Worm (Caenorhabditis elegans) whole organism, L2 larva: ENCODE data around the gene F35E8.9.
"Not testable (repeated sequence)": the region's sequence is repeated elsewhere in the genome, so short reads cannot be mapped to it uniquely, and the experiment has no call there.

Experiments used
- C34F6.9 ChIP-seq: fragments of 150-350 bp; optimal IDR thresholded peaks from 2 replicates; lab custom pipeline; 2014; ENCODE audit warnings: missing biosample characterization, missing genetic modification characterization
- F13H6.1 ChIP-seq: sonication (generic microtip); optimal IDR thresholded peaks from 2 replicates; lab custom pipeline; 2016; ENCODE audit warnings: missing genetic modification characterization, missing compliant biosample characterization
- Y55F3AM.14 ChIP-seq: fragments of 200-800 bp; sonication (Bioruptor generic); optimal IDR thresholded peaks from 2 replicates; lab custom pipeline; 2018; ENCODE audit warnings: mild to moderate bottlenecking, missing genetic modification characterization, missing compliant biosample characterization
- ZK546.5 ChIP-seq: sonication (generic microtip); optimal IDR thresholded peaks from 2 replicates; lab custom pipeline; 2017; ENCODE audit warnings: missing biosample characterization, missing genetic modification characterization
- alr-1 ChIP-seq: fragments of 150-350 bp; optimal IDR thresholded peaks from 2 replicates; lab custom pipeline; 2014; ENCODE audit warnings: missing biosample characterization, missing genetic modification characterization
- ama-1 ChIP-seq: fragments of 150-350 bp; optimal IDR thresholded peaks from 2 replicates; lab custom pipeline; 2018; ENCODE audit warnings: inconsistent platforms
- blmp-1 ChIP-seq: sonication (generic microtip); optimal IDR thresholded peaks from 2 replicates; lab custom pipeline; 2017; ENCODE audit warnings: missing genetic modification characterization, mild to moderate bottlenecking, missing compliant biosample characterization, antibody characterized with exemption, moderate library complexity; ENCODE audit not compliant: insufficient read depth
- ceh-16 ChIP-seq: fragments of 150-350 bp; optimal IDR thresholded peaks from 2 replicates; lab custom pipeline; 2014; ENCODE audit warnings: missing biosample characterization, missing genetic modification characterization
- ceh-82 ChIP-seq: fragments of 150-350 bp; optimal IDR thresholded peaks from 2 replicates; lab custom pipeline; 2014; ENCODE audit warnings: missing biosample characterization, missing genetic modification characterization
- dmd-4 ChIP-seq: sonication (generic microtip); optimal IDR thresholded peaks from 2 replicates; lab custom pipeline; 2017; ENCODE audit warnings: missing biosample characterization, missing genetic modification characterization
- elt-1 ChIP-seq: fragments of 150-350 bp; optimal IDR thresholded peaks from 2 replicates; lab custom pipeline; 2014; ENCODE audit warnings: missing biosample characterization, missing genetic modification characterization
- elt-3 ChIP-seq: sonication (generic microtip); optimal IDR thresholded peaks from 2 replicates; lab custom pipeline; 2017; ENCODE audit warnings: missing biosample characterization, missing genetic modification characterization
- lin-11 ChIP-seq: fragments of 150-350 bp; sonication (generic microtip); optimal IDR thresholded peaks from 2 replicates; lab custom pipeline; 2014; ENCODE audit warnings: missing biosample characterization, missing genetic modification characterization, inconsistent platforms, mixed read lengths
- lin-13 ChIP-seq: fragments of 150-350 bp; optimal IDR thresholded peaks from 2 replicates; lab custom pipeline; 2014; ENCODE audit warnings: missing biosample characterization, missing genetic modification reagents, missing genetic modification characterization
- lin-39 ChIP-seq: fragments of 150-350 bp; optimal IDR thresholded peaks from 2 replicates; lab custom pipeline; 2014; ENCODE audit warnings: missing biosample characterization, missing genetic modification reagents, missing genetic modification characterization
- lsy-2 ChIP-seq, 2 experiments: fragments of 150-350 bp in 1 of 2; sonication (generic microtip) in 1 of 2; optimal IDR thresholded peaks; 2 replicates each; lab custom pipeline; 2014 to 2017; ENCODE audit warnings: missing biosample characterization in 2 of 2, missing genetic modification characterization in 2 of 2
- mab-5 ChIP-seq: fragments of 150-350 bp; optimal IDR thresholded peaks from 2 replicates; lab custom pipeline; 2014; ENCODE audit warnings: missing biosample characterization, missing genetic modification characterization
- mbf-1 ChIP-seq: sonication (generic microtip); optimal IDR thresholded peaks from 2 replicates; lab custom pipeline; 2017; ENCODE audit warnings: missing biosample characterization, missing genetic modification characterization
- nhr-11 ChIP-seq: fragments of 150-350 bp; optimal IDR thresholded peaks from 2 replicates; lab custom pipeline; 2014; ENCODE audit warnings: missing biosample characterization, missing genetic modification characterization
- nhr-12 ChIP-seq: fragments of 150-350 bp; optimal IDR thresholded peaks from 2 replicates; lab custom pipeline; 2014; ENCODE audit warnings: missing biosample characterization, missing genetic modification characterization
- nhr-129 ChIP-seq: fragments of 150-350 bp; optimal IDR thresholded peaks from 2 replicates; lab custom pipeline; 2014; ENCODE audit warnings: missing biosample characterization, missing genetic modification characterization
- nhr-21 ChIP-seq: fragments of 150-350 bp; optimal IDR thresholded peaks from 2 replicates; lab custom pipeline; 2014; ENCODE audit warnings: missing biosample characterization, missing genetic modification characterization
- nhr-23 ChIP-seq: fragments of 150-350 bp; optimal IDR thresholded peaks from 2 replicates; lab custom pipeline; 2014; ENCODE audit warnings: missing biosample characterization, missing genetic modification reagents, missing genetic modification characterization
- nhr-237 ChIP-seq: fragments of 150-350 bp; optimal IDR thresholded peaks from 2 replicates; lab custom pipeline; 2014; ENCODE audit warnings: missing biosample characterization, missing genetic modification characterization
- nhr-25 ChIP-seq: fragments of 150-350 bp; sonication (generic microtip); optimal IDR thresholded peaks from 3 replicates; lab custom pipeline; 2014; ENCODE audit warnings: missing biosample characterization, missing genetic modification characterization
- nhr-6 ChIP-seq: fragments of 150-350 bp; optimal IDR thresholded peaks from 2 replicates; lab custom pipeline; 2014; ENCODE audit warnings: missing biosample characterization, missing genetic modification characterization
- nhr-77 ChIP-seq: fragments of 150-350 bp; optimal IDR thresholded peaks from 2 replicates; lab custom pipeline; 2014; ENCODE audit warnings: missing biosample characterization, missing genetic modification characterization
- peb-1 ChIP-seq: fragments of 150-350 bp; optimal IDR thresholded peaks from 2 replicates; lab custom pipeline; 2014; ENCODE audit warnings: missing biosample characterization, missing genetic modification characterization
- sem-4 ChIP-seq: fragments of 150-350 bp; optimal IDR thresholded peaks from 2 replicates; lab custom pipeline; 2014; ENCODE audit warnings: missing biosample characterization, missing genetic modification reagents, missing genetic modification characterization
- skn-1 ChIP-seq: sonication (generic microtip); optimal IDR thresholded peaks from 2 replicates; lab custom pipeline; 2017; ENCODE audit warnings: missing biosample characterization, missing genetic modification characterization
- sma-9 ChIP-seq, 2 experiments: fragments of 150-350 bp in 1 of 2; sonication (generic microtip) in 1 of 2; optimal IDR thresholded peaks; 2 replicates each; lab custom pipeline; 2014 to 2016; ENCODE audit warnings: missing genetic modification characterization in 2 of 2, mild to moderate bottlenecking in 1 of 2, missing biosample characterization in 1 of 2, missing compliant biosample characterization in 1 of 2, missing genetic modification reagents in 1 of 2, moderate library complexity in 1 of 2
- snpc-4 ChIP-seq: fragments of 150-350 bp; optimal IDR thresholded peaks from 2 replicates; lab custom pipeline; 2014; ENCODE audit warnings: missing biosample characterization, missing genetic modification characterization
- unc-39 ChIP-seq: fragments of 150-350 bp; optimal IDR thresholded peaks from 2 replicates; lab custom pipeline; 2014; ENCODE audit warnings: missing biosample characterization, missing genetic modification characterization
- ztf-11 ChIP-seq: sonication (generic microtip); optimal IDR thresholded peaks from 2 replicates; lab custom pipeline; 2017; ENCODE audit warnings: missing biosample characterization, missing genetic modification characterization
- ztf-4 ChIP-seq: fragments of 150-350 bp; optimal IDR thresholded peaks from 2 replicates; lab custom pipeline; 2014; ENCODE audit warnings: missing biosample characterization, missing genetic modification characterization

Gene F35E8.9

DNA sequence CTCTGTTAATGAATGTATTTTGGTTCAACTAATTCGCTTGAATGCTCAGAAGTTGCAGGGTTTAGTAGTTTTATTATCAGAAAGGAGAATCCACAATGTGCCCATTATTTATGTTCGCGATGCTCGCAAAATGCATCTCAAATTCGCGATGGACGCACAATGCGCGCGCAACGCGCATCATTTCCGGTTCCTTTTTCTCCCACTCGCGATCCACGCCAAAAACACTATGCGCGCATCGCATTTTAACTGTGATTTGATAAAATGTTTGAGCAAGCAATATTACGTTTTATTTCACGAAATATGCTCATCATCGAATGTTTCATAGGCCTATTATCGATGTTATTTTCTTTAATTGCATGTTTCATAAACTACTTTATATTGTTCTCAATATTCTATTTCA, 12.5 kb upstream of the F35E8.9 start, which contains the start of gene srbc-77:
TSS of gene srbc-77 (plus strand) at position 301 of the 400 bp plus-strand sequence.
- TF ChIP-seq unc-39, mbf-1, nhr-21 (tag; lab: Kevin White, UChicago): not testable (repeated sequence)
- TF ChIP-seq, all 48 proteins: peak for 0; not testable (repeated sequence) for 48

- TF ChIP-seq ceh-82 (tag; lab: Kevin White, UChicago) (no peak), snpc-4 (tag; lab: Kevin White, UChicago) (no peak), blmp-1 (tag; lab: Kevin White, UChicago) (no peak), ama-1 (lab: Kevin White, UChicago) (no peak), nhr-23 (no peak), peb-1 (no peak), ztf-4 (tag; lab: Kevin White, UChicago) (no peak), nhr-6 (tag; lab: Kevin White, UChicago) (no peak), skn-1 (tag; lab: Kevin White, UChicago) (no peak), elt-3 (tag; lab: Kevin White, UChicago) (no peak), nhr-77 (no peak)
These were observed 11.0 kb upstream of the F35E8.9 start, which contains the start of gene pzf-1 for ce11 chrV:15928325-15928724. Gene pzf-1 (minus strand): TSS chrV:15928425.

DNA sequence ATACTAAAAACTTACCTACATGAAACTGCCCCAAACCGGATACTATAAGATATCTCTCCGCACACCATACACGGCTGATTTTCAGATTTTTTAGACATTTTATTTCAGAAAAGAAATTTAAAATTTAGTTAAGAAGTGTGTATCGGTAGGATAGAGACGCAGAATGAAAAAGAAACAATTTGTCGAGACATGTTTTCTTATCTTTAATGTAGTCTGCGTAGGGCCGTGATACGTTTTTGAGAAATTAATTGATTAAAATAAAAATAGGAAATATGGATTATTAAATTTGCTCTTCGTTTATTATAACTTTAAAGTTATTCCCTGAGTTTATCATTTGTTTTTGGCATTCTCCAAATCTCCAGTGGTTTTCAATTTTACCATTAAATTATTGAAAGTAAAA, 6.9 kb upstream of the F35E8.9 start, which contains the start of gene nhr-108:
TSS of gene nhr-108 (minus strand) at position 166 of the 400 bp plus-strand sequence.
- TF ChIP-seq ama-1 (lab: Kevin White, UChicago), result no peak
- TF ChIP-seq C34F6.9 (tag; lab: Kevin White, UChicago), result no peak
- no peak for TF ChIP-seq alr-1
- TF ChIP-seq elt-3 (tag; lab: Kevin White, UChicago), result no peak

DNA sequence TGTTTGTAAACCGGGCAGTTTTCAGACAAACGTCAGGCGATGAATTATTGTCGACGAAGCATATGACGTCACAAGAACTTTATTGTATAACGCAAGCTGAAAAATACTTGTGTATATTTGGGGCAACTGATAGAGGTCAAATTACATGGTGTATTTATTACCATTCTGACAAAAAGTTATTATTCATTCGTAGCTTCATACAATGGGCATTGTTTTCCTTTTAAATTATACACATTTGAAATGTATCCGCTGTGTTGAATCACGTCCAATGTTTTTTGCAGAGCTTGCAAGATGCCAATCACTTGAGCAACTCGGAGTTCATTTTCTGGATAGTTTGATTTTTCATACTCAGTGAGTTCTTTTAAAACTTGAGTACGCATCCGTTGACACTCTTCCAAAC, 5.6 kb upstream of the F35E8.9 start, which contains the start of gene F35E8.13:
TSS of gene F35E8.13 (plus strand) at position 301 of the 400 bp plus-strand sequence.
- TF ChIP-seq nhr-129 (tag; lab: Kevin White, UChicago) (no peak), nhr-77 (no peak), F13H6.1 (tag; lab: Kevin White, UChicago) (no peak), blmp-1 (tag; lab: Kevin White, UChicago) (no peak), nhr-237 (tag; lab: Kevin White, UChicago) (no peak), peb-1 (no peak), ZK546.5 (tag; lab: Kevin White, UChicago) (no peak), dmd-4 (no peak), elt-3 (tag; lab: Kevin White, UChicago) (no peak), sma-9 (GFP tag; optimal IDR thresholded peaks at IDR 0.05; lab: Kevin White, UChicago) (no peak), sma-9 (tag; optimal IDR thresholded peaks at IDR 0.05; lab: Kevin White, UChicago) (no peak), elt-1 (tag; lab: Kevin White, UChicago) (no peak), nhr-6 (tag; lab: Kevin White, UChicago) (no peak), nhr-11 (no peak), sem-4 (tag; lab: Kevin White, UChicago) (no peak), lsy-2 (tag; optimal IDR thresholded peaks at IDR 0.05; lab: Kevin White, UChicago) (no peak), snpc-4 (tag; lab: Kevin White, UChicago) (no peak)

DNA sequence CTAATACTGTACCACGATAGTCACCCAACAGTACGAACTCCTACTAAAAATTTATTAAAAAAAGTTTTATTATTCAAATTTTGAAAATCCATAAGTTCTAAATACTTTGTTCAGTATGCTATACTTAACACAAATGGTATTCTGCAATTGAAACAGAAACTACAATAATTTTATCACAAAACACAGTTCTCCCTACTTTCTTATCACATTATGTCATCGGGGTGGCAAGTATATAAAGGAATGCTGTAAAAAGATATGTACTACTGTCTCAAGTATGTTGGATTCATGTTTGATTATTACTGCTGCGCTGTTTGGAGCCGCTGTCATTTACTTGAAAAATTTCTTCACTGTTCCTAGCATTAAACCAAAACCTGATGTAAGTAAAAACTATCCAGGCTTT, 3.7 kb upstream of the F35E8.9 start, which contains the start of gene cdr-1:
TSS of gene cdr-1 (plus strand) at position 208 of the 400 bp plus-strand sequence.
- TF ChIP-seq elt-1 (tag; lab: Kevin White, UChicago) (no peak), ceh-16 (tag; lab: Kevin White, UChicago) (no peak), peb-1 (no peak), nhr-25 (tag; lab: Kevin White, UChicago) (no peak), nhr-237 (tag; lab: Kevin White, UChicago) (no peak), ztf-11 (no peak), nhr-23 (no peak), nhr-12 (tag; lab: Kevin White, UChicago) (no peak), lin-11 (tag; lab: Kevin White, UChicago) (no peak), nhr-129 (tag; lab: Kevin White, UChicago) (no peak), Y55F3AM.14 (no peak), lin-13 (GFP tag; lab: Kevin White, UChicago) (no peak), blmp-1 (tag; lab: Kevin White, UChicago) (no peak), lin-39 (tag; lab: Kevin White, UChicago) (no peak), mab-5 (tag; lab: Kevin White, UChicago) (no peak), alr-1 (no peak)
